Worm (Caenorhabditis elegans) whole organism, late embryonic: Measurements from ENCODE around the gene C13G5.2.

Source experiments
- Y22D7AL.16 ChIP-seq: sonication (generic microtip); optimal IDR thresholded peaks from 2 replicates; lab custom pipeline; 2016; ENCODE audit warnings: missing genetic modification characterization, missing compliant biosample characterization
- ceh-24 ChIP-seq: sonication (generic microtip); optimal IDR thresholded peaks from 2 replicates; lab custom pipeline; 2016; ENCODE audit warnings: mild to moderate bottlenecking, missing genetic modification characterization, missing compliant biosample characterization
- che-1 ChIP-seq: sonication (generic microtip); optimal IDR thresholded peaks from 2 replicates; lab custom pipeline; 2016; ENCODE audit warnings: mild to moderate bottlenecking, missing genetic modification characterization, missing compliant biosample characterization
- elt-2 ChIP-seq: sonication (generic microtip); optimal IDR thresholded peaks from 2 replicates; lab custom pipeline; 2016; ENCODE audit warnings: missing genetic modification reagents, missing genetic modification characterization, missing compliant biosample characterization
- hlh-30 ChIP-seq: sonication (generic microtip); optimal IDR thresholded peaks from 2 replicates; lab custom pipeline; 2017; ENCODE audit warnings: antibody characterized with exemption, missing genetic modification characterization, missing compliant biosample characterization; ENCODE audit not compliant: insufficient read depth
- hlh-6 ChIP-seq: sonication (generic microtip); optimal IDR thresholded peaks from 2 replicates; lab custom pipeline; 2016; ENCODE audit warnings: missing genotype, missing genetic modification characterization, missing compliant biosample characterization
- madf-2 ChIP-seq: sonication (generic microtip); optimal IDR thresholded peaks from 2 replicates; lab custom pipeline; 2017; ENCODE audit warnings: missing genetic modification characterization, missing compliant biosample characterization
- pha-4 ChIP-seq: fragments of 150-350 bp; optimal IDR thresholded peaks from 2 replicates; lab custom pipeline; 2018; ENCODE audit warnings: missing biosample characterization, missing genetic modification reagents, missing genetic modification characterization
- pqm-1 ChIP-seq: sonication (generic microtip); optimal IDR thresholded peaks from 2 replicates; lab custom pipeline; 2016; ENCODE audit warnings: missing genetic modification characterization, missing compliant biosample characterization
- syd-9 ChIP-seq: sonication (generic microtip); optimal IDR thresholded peaks from 2 replicates; lab custom pipeline; 2016; ENCODE audit warnings: mild to moderate bottlenecking, missing genetic modification characterization, moderate library complexity, missing compliant biosample characterization

DNA sequence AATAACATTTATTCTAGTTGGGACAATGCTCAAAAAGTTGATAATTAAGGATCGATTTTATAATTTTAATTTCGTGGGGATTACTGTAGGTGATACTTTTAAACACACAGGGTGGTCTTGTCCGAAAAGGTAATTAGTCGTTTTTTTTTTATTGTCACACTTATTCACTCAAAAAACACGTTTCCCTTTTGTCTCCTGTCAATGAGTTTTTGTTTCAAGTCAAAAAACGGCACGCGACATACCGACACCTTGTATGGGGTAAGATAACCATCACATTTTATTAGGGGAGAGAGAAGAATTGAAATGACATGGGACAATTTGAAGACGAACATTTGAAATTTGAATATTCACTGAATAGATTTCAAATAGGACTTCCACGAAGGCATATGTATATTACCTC lies 6.9 kb upstream of the C13G5.2 start:
- TF ChIP-seq syd-9 (tag; lab: Kevin White, UChicago), result no peak
- TF ChIP-seq elt-2, result no peak
- no peak for TF ChIP-seq Y22D7AL.16
- TF ChIP-seq madf-2 (tag; lab: Kevin White, UChicago), result no peak
- TF ChIP-seq hlh-6 (tag; lab: Kevin White, UChicago), result no peak
- no peak for TF ChIP-seq pqm-1 (tag; lab: Kevin White, UChicago)
- TF ChIP-seq che-1 (tag; lab: Kevin White, UChicago), result no peak
- no peak for TF ChIP-seq hlh-30
- TF ChIP-seq ceh-24 (tag; lab: Kevin White, UChicago), result no peak
- TF ChIP-seq pha-4 (tag; lab: Kevin White, UChicago), result no peak
